Worm (Caenorhabditis elegans): ENCODE measurements around the gene ceh-57.
A peak's percentile ranks its signal among the peaks of the same experiment; 100 is the strongest.

DNA sequence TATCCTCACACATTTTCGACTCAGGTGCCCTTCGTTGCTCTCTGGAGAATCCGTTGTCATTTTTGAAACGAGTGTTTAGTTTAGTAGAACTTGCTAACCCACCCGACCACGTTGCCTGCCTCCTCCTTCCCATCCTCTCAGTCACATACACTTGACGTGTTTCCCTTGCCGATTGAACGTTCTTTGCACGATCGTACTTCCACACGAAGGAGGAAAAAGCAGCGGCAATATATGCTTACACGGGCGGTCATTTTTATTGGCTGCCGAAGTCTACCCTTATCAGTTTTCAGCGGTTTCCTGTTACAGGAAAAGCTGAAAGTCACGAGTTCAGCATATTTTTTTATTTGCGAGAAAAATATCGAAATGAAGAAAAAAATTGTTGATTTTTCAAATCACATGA lies 22.7 kb upstream of the ceh-57 start:
- no peak for TF ChIP-seq unc-62 (GFP tag; optimal IDR thresholded peaks at IDR 0.05)
- peak; percentile 56 for TF ChIP-seq nhr-25 (tag; optimal IDR thresholded peaks at IDR 0.05)
- TF ChIP-seq nhr-76 (tag; optimal IDR thresholded peaks at IDR 0.05) = peak; percentile 4
- no peak for TF ChIP-seq elt-1 (tag; optimal IDR thresholded peaks at IDR 0.05)
- no peak for TF ChIP-seq hmg-11 (tag; optimal IDR thresholded peaks at IDR 0.05)
- peak; percentile 69 for TF ChIP-seq pha-4 (tag; optimal IDR thresholded peaks at IDR 0.05)
- peak; percentile 75 for TF ChIP-seq ama-1 (optimal IDR thresholded peaks at IDR 0.05)
